Fruit fly (Drosophila melanogaster) whole organism, prepupa: Measurements from ENCODE around the gene DNaseII.

Experiments
- Blimp-1 ChIP-seq: fragments of 200-800 bp; sonication (Bioruptor generic); optimal IDR thresholded peaks from 3 replicates; lab custom pipeline; 2017; ENCODE audit warnings: missing biosample characterization, missing genetic modification characterization, mild to moderate bottlenecking, moderate library complexity, missing genetic modification reagents
- CG10631 ChIP-seq: fragments of 200-800 bp; sonication (Bioruptor generic); optimal IDR thresholded peaks from 2 replicates; lab custom pipeline; 2016; ENCODE audit warnings: missing biosample characterization, missing genetic modification characterization
- CG10669 ChIP-seq: fragments of 200-800 bp; sonication (Bioruptor generic); optimal IDR thresholded peaks from 3 replicates; lab custom pipeline; 2018; ENCODE audit warnings: missing biosample characterization, mild to moderate bottlenecking, missing genetic modification characterization, moderate library complexity
- CG11294 ChIP-seq: fragments of 200-800 bp; sonication (Bioruptor generic); IDR thresholded peaks from 2 replicates; pipeline ENCODE4 v1.3.6; 2022; ENCODE audit warnings: missing biosample characterization, missing genetic modification characterization
- CG11762 ChIP-seq: fragments of 200-800 bp; sonication (Bioruptor generic); optimal IDR thresholded peaks from 3 replicates; lab custom pipeline; 2016; ENCODE audit warnings: missing biosample characterization, missing genetic modification characterization; ENCODE audit not compliant: insufficient read depth
- CG11902 ChIP-seq: fragments of 200-800 bp; sonication (Bioruptor generic); optimal IDR thresholded peaks from 3 replicates; lab custom pipeline; 2016; ENCODE audit warnings: missing biosample characterization, missing genetic modification characterization
- CG15336 ChIP-seq: fragments of 200-800 bp; sonication (Bioruptor generic); IDR thresholded peaks from 2 replicates; pipeline ENCODE4 v1.3.6; 2022; ENCODE audit warnings: missing biosample characterization, missing genetic modification characterization
- CG3032 ChIP-seq: fragments of 200-800 bp; optimal IDR thresholded peaks from 2 replicates; lab custom pipeline; 2019; ENCODE audit warnings: missing biosample characterization, mild to moderate bottlenecking, missing genetic modification characterization, moderate library complexity
- CG31627 ChIP-seq: fragments of 200-800 bp; sonication (Bioruptor generic); optimal IDR thresholded peaks from 3 replicates; lab custom pipeline; 2016; ENCODE audit warnings: missing biosample characterization, missing genetic modification characterization
- CG32006 ChIP-seq: fragments of 200-800 bp; sonication (Bioruptor generic); optimal IDR thresholded peaks from 3 replicates; lab custom pipeline; 2017; ENCODE audit warnings: missing biosample characterization, mild to moderate bottlenecking, missing genetic modification characterization
- CG34406 ChIP-seq: fragments of 200-800 bp; sonication (Bioruptor generic); optimal IDR thresholded peaks from 3 replicates; lab custom pipeline; 2016; ENCODE audit warnings: missing biosample characterization, missing genetic modification characterization
- CG3919 ChIP-seq: fragments of 200-800 bp; sonication (Bioruptor generic); optimal IDR thresholded peaks from 3 replicates; lab custom pipeline; 2016; ENCODE audit warnings: missing biosample characterization, missing genetic modification characterization
- CG4318 ChIP-seq: fragments of 200-800 bp; sonication (Bioruptor generic); optimal IDR thresholded peaks from 3 replicates; lab custom pipeline; 2017; ENCODE audit warnings: missing biosample characterization, mild to moderate bottlenecking, missing genetic modification characterization
- CG6163 ChIP-seq: fragments of 200-800 bp; sonication (Bioruptor generic); IDR thresholded peaks from 3 replicates; pipeline ENCODE4 v1.3.6; 2022; ENCODE audit warnings: missing biosample characterization, missing genetic modification characterization
- CG6276 ChIP-seq: fragments of 200-800 bp; sonication (Bioruptor generic); optimal IDR thresholded peaks from 2 replicates; lab custom pipeline; 2017; ENCODE audit warnings: missing biosample characterization, mild to moderate bottlenecking, missing genetic modification characterization
- CG6792 ChIP-seq: fragments of 200-800 bp; sonication (Bioruptor generic); optimal IDR thresholded peaks from 3 replicates; lab custom pipeline; 2016; ENCODE audit warnings: missing biosample characterization, missing genetic modification characterization
- CG6808 ChIP-seq: fragments of 200-800 bp; sonication (Bioruptor generic); optimal IDR thresholded peaks from 3 replicates; lab custom pipeline; 2017; ENCODE audit warnings: missing biosample characterization, missing genetic modification characterization, mild to moderate bottlenecking, moderate library complexity, missing genetic modification reagents
- CG6854 ChIP-seq: fragments of 200-800 bp; sonication (Bioruptor generic); optimal IDR thresholded peaks from 2 replicates; lab custom pipeline; 2017; ENCODE audit warnings: missing biosample characterization, mild to moderate bottlenecking, missing genetic modification characterization
- CG7368 ChIP-seq: fragments of 200-800 bp; sonication (Bioruptor generic); optimal IDR thresholded peaks from 3 replicates; lab custom pipeline; 2016; ENCODE audit warnings: missing biosample characterization, missing genetic modification characterization
- CG8119 ChIP-seq: fragments of 200-800 bp; sonication (Bioruptor generic); IDR thresholded peaks from 3 replicates; pipeline ENCODE4 v1.3.6; 2022; ENCODE audit warnings: missing biosample characterization, missing genetic modification characterization
- CG8319 ChIP-seq: fragments of 200-800 bp; sonication (Bioruptor generic); optimal IDR thresholded peaks from 3 replicates; lab custom pipeline; 2016; ENCODE audit warnings: missing biosample characterization, missing genetic modification characterization
- CG8632 ChIP-seq: fragments of 200-800 bp; sonication (Bioruptor generic); optimal IDR thresholded peaks from 3 replicates; lab custom pipeline; 2016; ENCODE audit warnings: missing biosample characterization, missing genetic modification characterization
- CG9139 ChIP-seq: fragments of 200-800 bp; sonication (Bioruptor generic); optimal IDR thresholded peaks from 3 replicates; lab custom pipeline; 2017; ENCODE audit warnings: missing biosample characterization, mild to moderate bottlenecking, missing genetic modification characterization
- Eip75B ChIP-seq: fragments of 200-800 bp; sonication (Bioruptor generic); optimal IDR thresholded peaks from 3 replicates; lab custom pipeline; 2016; ENCODE audit warnings: missing biosample characterization, missing genetic modification characterization
- Eip78C ChIP-seq: fragments of 200-800 bp; sonication (Bioruptor generic); peaks from one replicate; lab custom pipeline; 2016; ENCODE audit warnings: missing biosample characterization, missing genetic modification characterization
- Eip93F ChIP-seq: fragments of 200-800 bp; sonication (Bioruptor generic); optimal IDR thresholded peaks from 2 replicates; lab custom pipeline; 2016; ENCODE audit warnings: missing biosample characterization, mild to moderate bottlenecking, missing genetic modification characterization
- Ets96B ChIP-seq: fragments of 200-800 bp; optimal IDR thresholded peaks from 2 replicates; lab custom pipeline; 2019; ENCODE audit warnings: missing biosample characterization, mild to moderate bottlenecking, missing genetic modification characterization, moderate library complexity
- Hr38 ChIP-seq: sonication (Bioruptor generic); optimal IDR thresholded peaks from 2 replicates; lab custom pipeline; 2016; ENCODE audit warnings: missing biosample characterization, missing genetic modification characterization
- Hr39 ChIP-seq: fragments of 200-800 bp; sonication (Bioruptor generic); optimal IDR thresholded peaks from 2 replicates; lab custom pipeline; 2016; ENCODE audit warnings: missing biosample characterization, missing genetic modification characterization
- Hr4 ChIP-seq: fragments of 200-800 bp; sonication (Bioruptor generic); optimal IDR thresholded peaks from 3 replicates; lab custom pipeline; 2016; ENCODE audit warnings: missing biosample characterization, missing genetic modification characterization
- Lpt ChIP-seq: fragments of 200-800 bp; sonication (Bioruptor generic); optimal IDR thresholded peaks from 3 replicates; lab custom pipeline; 2016; ENCODE audit warnings: missing biosample characterization, missing genetic modification characterization
- Met ChIP-seq: fragments of 200-800 bp; sonication (Bioruptor generic); optimal IDR thresholded peaks from 3 replicates; lab custom pipeline; 2016; ENCODE audit warnings: missing biosample characterization, missing genetic modification characterization
- OdsH ChIP-seq: fragments of 200-800 bp; sonication (Bioruptor generic); optimal IDR thresholded peaks from 3 replicates; lab custom pipeline; 2016; ENCODE audit warnings: missing biosample characterization, missing genetic modification characterization
- Smox ChIP-seq: fragments of 200-800 bp; sonication (Bioruptor generic); optimal IDR thresholded peaks from 3 replicates; lab custom pipeline; 2016; ENCODE audit warnings: missing biosample characterization, missing genetic modification characterization
- Sox102F ChIP-seq: fragments of 200-800 bp; sonication (Bioruptor generic); optimal IDR thresholded peaks from 2 replicates; lab custom pipeline; 2016; ENCODE audit warnings: missing biosample characterization, mild to moderate bottlenecking, missing genetic modification characterization
- Sox15 ChIP-seq: fragments of 200-800 bp; sonication (Bioruptor generic); optimal IDR thresholded peaks from 3 replicates; lab custom pipeline; 2016; ENCODE audit warnings: missing biosample characterization, missing genetic modification characterization
- achi ChIP-seq: fragments of 200-800 bp; sonication (Bioruptor generic); optimal IDR thresholded peaks from 3 replicates; lab custom pipeline; 2016; ENCODE audit warnings: missing biosample characterization, missing genetic modification characterization
- acj6 ChIP-seq: fragments of 200-800 bp; sonication (Bioruptor generic); optimal IDR thresholded peaks from 3 replicates; lab custom pipeline; 2016; ENCODE audit warnings: missing biosample characterization, missing genetic modification characterization
- cyc ChIP-seq: fragments of 200-800 bp; sonication (Bioruptor generic); optimal IDR thresholded peaks from 3 replicates; lab custom pipeline; 2016; ENCODE audit warnings: missing biosample characterization, missing genetic modification characterization
- dsx ChIP-seq: fragments of 200-800 bp; optimal IDR thresholded peaks from 3 replicates; lab custom pipeline; 2019; ENCODE audit warnings: missing biosample characterization, mild to moderate bottlenecking, missing genetic modification characterization, moderate library complexity; ENCODE audit not compliant: poor library complexity, severe bottlenecking
- eg ChIP-seq: fragments of 200-800 bp; sonication (Bioruptor generic); IDR thresholded peaks from 3 replicates; pipeline ENCODE4 v1.3.6; 2022; ENCODE audit warnings: missing biosample characterization, missing genetic modification characterization
- esn ChIP-seq: fragments of 200-800 bp; sonication (Bioruptor generic); optimal IDR thresholded peaks from 2 replicates; lab custom pipeline; 2016; ENCODE audit warnings: missing biosample characterization, mild to moderate bottlenecking, missing genetic modification characterization, moderate library complexity
- fd59A ChIP-seq: fragments of 200-800 bp; sonication (Bioruptor generic); optimal IDR thresholded peaks from 2 replicates; lab custom pipeline; 2017; ENCODE audit warnings: missing biosample characterization, mild to moderate bottlenecking, missing genetic modification characterization, missing genetic modification reagents
- fd85E ChIP-seq: fragments of 200-800 bp; sonication (Bioruptor generic); optimal IDR thresholded peaks from 3 replicates; lab custom pipeline; 2016; ENCODE audit warnings: missing biosample characterization, missing genetic modification characterization
- lz ChIP-seq: fragments of 200-800 bp; sonication (Bioruptor generic); optimal IDR thresholded peaks from 3 replicates; lab custom pipeline; 2016; ENCODE audit warnings: missing biosample characterization, missing genetic modification characterization
- net ChIP-seq: fragments of 200-800 bp; sonication (Bioruptor generic); optimal IDR thresholded peaks from 3 replicates; lab custom pipeline; 2016; ENCODE audit warnings: missing biosample characterization, missing genetic modification characterization
- pdm3 ChIP-seq: fragments of 200-800 bp; sonication (Bioruptor generic); optimal IDR thresholded peaks from 3 replicates; lab custom pipeline; 2016; ENCODE audit warnings: missing biosample characterization, missing genetic modification characterization
- salr ChIP-seq, 2 experiments: fragments of 200-800 bp; sonication (Bioruptor generic); optimal IDR thresholded peaks; 3 replicates each; lab custom pipeline; 2016 to 2018; ENCODE audit warnings: missing biosample characterization in 2 of 2, missing genetic modification characterization in 2 of 2, mild to moderate bottlenecking in 1 of 2
- spab ChIP-seq: fragments of 200-800 bp; sonication (Bioruptor generic); optimal IDR thresholded peaks from 2 replicates; lab custom pipeline; 2017; ENCODE audit warnings: missing biosample characterization, mild to moderate bottlenecking, missing genetic modification characterization, missing genetic modification reagents
- ss ChIP-seq, 2 experiments: fragments of 200-800 bp; sonication (Bioruptor generic); optimal IDR thresholded peaks; 2 replicates in 1 of 2; 3 replicates in 1 of 2; lab custom pipeline; 2017 to 2018; ENCODE audit warnings: mild to moderate bottlenecking in 2 of 2, missing biosample characterization in 2 of 2, missing genetic modification characterization in 2 of 2, moderate library complexity in 1 of 2
- svp ChIP-seq: fragments of 200-800 bp; sonication (Bioruptor generic); peaks from one replicate; lab custom pipeline; 2016; ENCODE audit warnings: missing biosample characterization, missing genetic modification characterization
- topi ChIP-seq: fragments of 200-800 bp; sonication (Bioruptor generic); optimal IDR thresholded peaks from 3 replicates; lab custom pipeline; 2016; ENCODE audit warnings: missing biosample characterization, missing genetic modification characterization
- vri ChIP-seq: fragments of 200-800 bp; sonication (Bioruptor generic); optimal IDR thresholded peaks from 3 replicates; lab custom pipeline; 2016; ENCODE audit warnings: missing biosample characterization, mild to moderate bottlenecking, missing genetic modification characterization

DNaseII gene

DNA sequence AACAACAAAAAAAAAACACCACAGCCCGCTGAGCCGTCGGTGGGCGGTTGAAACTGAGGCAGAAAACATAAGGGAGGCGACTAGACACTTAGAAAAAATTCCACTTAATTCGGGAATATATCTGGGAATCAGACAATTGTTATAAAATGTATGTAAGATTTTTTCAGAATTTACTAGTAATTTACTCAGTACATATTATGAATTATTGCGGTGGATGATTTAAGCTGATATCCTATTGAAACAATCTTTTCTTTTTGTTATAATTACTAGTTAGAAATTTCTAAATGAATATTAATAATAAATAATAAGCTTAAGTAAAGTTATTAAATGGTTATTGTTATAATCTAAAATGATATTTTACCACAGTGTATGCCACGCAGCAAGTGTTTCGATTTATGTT, 8.1 kb downstream of the DNaseII start:
- no peak for TF ChIP-seq ss (GFP tag; optimal IDR thresholded peaks at IDR 0.05; lab: Kevin White, UChicago)
- TF ChIP-seq Eip75B (GFP tag; lab: Kevin White, UChicago) = no peak
- no peak for TF ChIP-seq fd59A (GFP tag; lab: Kevin White, UChicago)
- TF ChIP-seq Lpt (GFP tag; lab: Kevin White, UChicago) = no peak
- TF ChIP-seq lz (GFP tag; lab: Kevin White, UChicago) = no peak
- peak; percentile 29 for TF ChIP-seq dsx (GFP tag; lab: Kevin White, UChicago)
- TF ChIP-seq Hr4 (GFP tag; lab: Kevin White, UChicago) = peak; percentile 31
- no peak for TF ChIP-seq CG11294 (GFP tag; lab: Robert Waterston, UW)
- TF ChIP-seq net (GFP tag; lab: Kevin White, UChicago) = no peak
- TF ChIP-seq achi (GFP tag; lab: Kevin White, UChicago) = peak; percentile 28
- peak; percentile 6 for TF ChIP-seq CG6808 (GFP tag; lab: Kevin White, UChicago)
- no peak for TF ChIP-seq CG31627
- TF ChIP-seq CG6792 (GFP tag; lab: Kevin White, UChicago) = no peak
- no peak for TF ChIP-seq CG8632 (GFP tag; lab: Kevin White, UChicago)
- TF ChIP-seq fd85E (GFP tag; lab: Kevin White, UChicago) = no peak
- TF ChIP-seq Blimp-1 (GFP tag; lab: Kevin White, UChicago) = no peak
- no peak for TF ChIP-seq CG3919 (GFP tag; lab: Kevin White, UChicago)
- peak; percentile 8 for TF ChIP-seq OdsH (GFP tag; lab: Kevin White, UChicago)
- TF ChIP-seq CG32006 (GFP tag; lab: Kevin White, UChicago) = peak; percentile 65
- TF ChIP-seq CG10669 (GFP tag; lab: Kevin White, UChicago) = peak; percentile 4
- TF ChIP-seq cyc (GFP tag; lab: Kevin White, UChicago) = no peak
- TF ChIP-seq CG9139 (GFP tag; lab: Kevin White, UChicago) = no peak
- peak in 1 of 2 experiments; percentile 46 for TF ChIP-seq salr (GFP tag; optimal IDR thresholded peaks at IDR 0.05; lab: Kevin White, UChicago)
- TF ChIP-seq Ets96B (tag; lab: Kevin White, UChicago) = peak; percentile 33
- TF ChIP-seq CG6276 (GFP tag; lab: Kevin White, UChicago) = peak; percentile 17
- TF ChIP-seq CG10631 (GFP tag; lab: Kevin White, UChicago) = peak; percentile 48
- TF ChIP-seq CG8319 (GFP tag; lab: Kevin White, UChicago) = no peak
- TF ChIP-seq CG11762 (GFP tag; lab: Kevin White, UChicago) = no peak
- TF ChIP-seq Smox (GFP tag; lab: Kevin White, UChicago) = no peak
- TF ChIP-seq CG11902 (GFP tag; lab: Kevin White, UChicago) = no peak
- no peak for TF ChIP-seq vri (GFP tag; lab: Kevin White, UChicago)
- no peak for TF ChIP-seq CG34406 (GFP tag; lab: Kevin White, UChicago)
- TF ChIP-seq Eip78C (GFP tag; lab: Kevin White, UChicago) = peak; percentile 65
- no peak for TF ChIP-seq svp (GFP tag; lab: Kevin White, UChicago)
- TF ChIP-seq CG4318 (GFP tag; lab: Kevin White, UChicago) = peak; percentile 13
- no peak for TF ChIP-seq Hr39
- TF ChIP-seq CG15336 (GFP tag; lab: Robert Waterston, UW) = peak; percentile 52
- no peak for TF ChIP-seq pdm3 (GFP tag; lab: Kevin White, UChicago)
- no peak for TF ChIP-seq Sox15 (GFP tag; lab: Kevin White, UChicago)
- TF ChIP-seq Eip93F (GFP tag; lab: Kevin White, UChicago) = no peak
- no peak for TF ChIP-seq CG6163 (GFP tag; lab: Robert Waterston, UW)
- no peak for TF ChIP-seq CG6854 (GFP tag; lab: Kevin White, UChicago)
- peak; percentile 34 for TF ChIP-seq spab (GFP tag; lab: Kevin White, UChicago)
- peak; percentile 51 for TF ChIP-seq CG3032 (tag; lab: Kevin White, UChicago)
- no peak for TF ChIP-seq CG7368
- TF ChIP-seq acj6 (GFP tag; lab: Kevin White, UChicago) = peak; percentile 6
- TF ChIP-seq topi (GFP tag; lab: Kevin White, UChicago) = no peak
- TF ChIP-seq eg (GFP tag; lab: Robert Waterston, UW) = no peak; the same call in 2 of the 3 replicates
- no peak for TF ChIP-seq Met (GFP tag; lab: Kevin White, UChicago)
- peak; percentile 62; the same call in 2 of the 3 replicates for TF ChIP-seq CG8119 (GFP tag; lab: Robert Waterston, UW)
- no peak for TF ChIP-seq Sox102F
- no peak for TF ChIP-seq esn
- TF ChIP-seq Hr38 = no peak
